Worm (Caenorhabditis elegans) whole organism, L3 larva: ENCODE results near the gene osm-5.
A peak's percentile ranks its signal among the peaks of the same experiment; 100 is the strongest.

Experiments used
- R02D3.7 ChIP-seq: fragments of 150-350 bp; optimal IDR thresholded peaks from 2 replicates; lab custom pipeline; 2014; ENCODE audit warnings: missing biosample characterization, missing genetic modification characterization
- aly-2 ChIP-seq: fragments of 150-350 bp; optimal IDR thresholded peaks from 2 replicates; lab custom pipeline; 2014; ENCODE audit warnings: missing biosample characterization, missing genetic modification characterization
- ama-1 ChIP-seq: fragments of 150-350 bp; optimal IDR thresholded peaks from 2 replicates; lab custom pipeline; 2018
- ceh-16 ChIP-seq: sonication (generic microtip); optimal IDR thresholded peaks from 2 replicates; lab custom pipeline; 2017; ENCODE audit warnings: missing biosample characterization, missing genetic modification characterization
- ceh-28 ChIP-seq: fragments of 150-350 bp; optimal IDR thresholded peaks from 2 replicates; lab custom pipeline; 2014; ENCODE audit warnings: missing biosample characterization, missing genetic modification reagents, missing genetic modification characterization
- ceh-9 ChIP-seq: sonication (generic microtip); optimal IDR thresholded peaks from 2 replicates; lab custom pipeline; 2018; ENCODE audit warnings: missing biosample characterization, missing genetic modification characterization
- daf-12 ChIP-seq: fragments of 150-350 bp; optimal IDR thresholded peaks from 2 replicates; lab custom pipeline; 2014; ENCODE audit warnings: missing biosample characterization, missing genetic modification reagents, missing genetic modification characterization
- egl-27 ChIP-seq: sonication (generic microtip); optimal IDR thresholded peaks from 4 replicates; lab custom pipeline; 2017; ENCODE audit warnings: missing biosample characterization, missing genetic modification reagents, missing genetic modification characterization
- egl-5 ChIP-seq: fragments of 150-350 bp; optimal IDR thresholded peaks from 2 replicates; lab custom pipeline; 2017; ENCODE audit warnings: missing biosample characterization, missing genetic modification reagents, missing genetic modification characterization, inconsistent platforms
- elt-1 ChIP-seq: fragments of 150-350 bp; optimal IDR thresholded peaks from 2 replicates; lab custom pipeline; 2014; ENCODE audit warnings: missing biosample characterization, missing genetic modification characterization
- elt-2 ChIP-seq: sonication (generic microtip); optimal IDR thresholded peaks from 2 replicates; lab custom pipeline; 2016; ENCODE audit warnings: missing genetic modification reagents, mild to moderate bottlenecking, missing genetic modification characterization, missing compliant biosample characterization
- elt-3 ChIP-seq, 3 experiments: fragments of 150-350 bp in 1 of 3; sonication (generic microtip) in 2 of 3; optimal IDR thresholded peaks; 2 replicates in 2 of 3; 4 replicates in 1 of 3; lab custom pipeline; 2014 to 2017; ENCODE audit warnings: missing biosample characterization in 3 of 3, missing genetic modification characterization in 3 of 3
- eor-1 ChIP-seq, 2 experiments: fragments of 150-350 bp; optimal IDR thresholded peaks; 2 replicates each; lab custom pipeline; 2014 to 2018; ENCODE audit warnings: missing biosample characterization in 2 of 2, missing genetic modification characterization in 2 of 2
- fkh-10 ChIP-seq: sonication (generic microtip); optimal IDR thresholded peaks from 2 replicates; lab custom pipeline; 2017; ENCODE audit warnings: missing biosample characterization, missing genetic modification reagents, missing genetic modification characterization
- fkh-2 ChIP-seq: fragments of 150-350 bp; optimal IDR thresholded peaks from 2 replicates; lab custom pipeline; 2014; ENCODE audit warnings: missing biosample characterization, missing genetic modification reagents, missing genetic modification characterization
- fos-1 ChIP-seq: fragments of 150-350 bp; optimal IDR thresholded peaks from 2 replicates; lab custom pipeline; 2014; ENCODE audit warnings: missing biosample characterization, missing genetic modification characterization
- hmg-11 ChIP-seq: sonication (generic microtip); optimal IDR thresholded peaks from 2 replicates; lab custom pipeline; 2016; ENCODE audit warnings: missing genetic modification characterization, missing compliant biosample characterization
- jun-1 ChIP-seq: fragments of 150-350 bp; optimal IDR thresholded peaks from 2 replicates; lab custom pipeline; 2014; ENCODE audit warnings: missing biosample characterization, missing genetic modification reagents, missing genetic modification characterization
- lin-39 ChIP-seq: fragments of 150-350 bp; optimal IDR thresholded peaks from 2 replicates; lab custom pipeline; 2018; ENCODE audit warnings: missing biosample characterization, missing genetic modification reagents, missing genetic modification characterization
- lsy-12 ChIP-seq: sonication (generic microtip); optimal IDR thresholded peaks from 2 replicates; lab custom pipeline; 2016; ENCODE audit warnings: mild to moderate bottlenecking, missing genetic modification characterization, missing compliant biosample characterization
- mdl-1 ChIP-seq: fragments of 150-350 bp; optimal IDR thresholded peaks from 2 replicates; lab custom pipeline; 2014; ENCODE audit warnings: missing biosample characterization, missing genetic modification characterization
- mml-1 ChIP-seq: fragments of 150-350 bp; sonication (generic microtip); optimal IDR thresholded peaks from 3 replicates; lab custom pipeline; 2014; ENCODE audit warnings: missing biosample characterization, missing genetic modification characterization
- nfya-1 ChIP-seq: sonication (generic microtip); optimal IDR thresholded peaks from 2 replicates; lab custom pipeline; 2017; ENCODE audit warnings: missing genetic modification characterization, mild to moderate bottlenecking, missing compliant biosample characterization, antibody characterized with exemption, moderate library complexity; ENCODE audit not compliant: insufficient read depth
- nhr-11 ChIP-seq: fragments of 150-350 bp; optimal IDR thresholded peaks from 2 replicates; lab custom pipeline; 2014; ENCODE audit warnings: missing biosample characterization, missing genetic modification characterization
- nhr-12 ChIP-seq: fragments of 150-350 bp; optimal IDR thresholded peaks from 2 replicates; lab custom pipeline; 2014; ENCODE audit warnings: missing biosample characterization, missing genetic modification characterization
- nhr-23 ChIP-seq: fragments of 150-350 bp; optimal IDR thresholded peaks from 2 replicates; lab custom pipeline; 2014; ENCODE audit warnings: missing biosample characterization, missing genetic modification reagents, missing genetic modification characterization
- nhr-237 ChIP-seq: fragments of 150-350 bp; optimal IDR thresholded peaks from 2 replicates; lab custom pipeline; 2014; ENCODE audit warnings: missing biosample characterization, missing genetic modification characterization
- nhr-25 ChIP-seq: sonication (generic microtip); optimal IDR thresholded peaks from 2 replicates; lab custom pipeline; 2017; ENCODE audit warnings: missing biosample characterization, missing genetic modification characterization
- nhr-28 ChIP-seq: fragments of 150-350 bp; optimal IDR thresholded peaks from 2 replicates; lab custom pipeline; 2014; ENCODE audit warnings: missing biosample characterization, missing genetic modification characterization
- nhr-43 ChIP-seq: sonication (generic microtip); optimal IDR thresholded peaks from 2 replicates; lab custom pipeline; 2016; ENCODE audit warnings: mild to moderate bottlenecking, missing genetic modification characterization, missing compliant biosample characterization; ENCODE audit not compliant: poor library complexity, severe bottlenecking
- nhr-67 ChIP-seq: fragments of 150-350 bp; optimal IDR thresholded peaks from 2 replicates; lab custom pipeline; 2014; ENCODE audit warnings: missing biosample characterization, missing genetic modification characterization
- nhr-76 ChIP-seq: fragments of 150-350 bp; sonication (generic microtip); optimal IDR thresholded peaks from 5 replicates; lab custom pipeline; 2014; ENCODE audit warnings: missing biosample characterization, missing genetic modification characterization
- nhr-77 ChIP-seq: fragments of 150-350 bp; optimal IDR thresholded peaks from 2 replicates; lab custom pipeline; 2014; ENCODE audit warnings: missing biosample characterization, missing genetic modification characterization
- pha-4 ChIP-seq: fragments of 150-350 bp; optimal IDR thresholded peaks from 2 replicates; lab custom pipeline; 2014; ENCODE audit warnings: missing biosample characterization, missing genetic modification reagents, missing genetic modification characterization
- pqm-1 ChIP-seq: fragments of 150-350 bp; optimal IDR thresholded peaks from 2 replicates; lab custom pipeline; 2017; ENCODE audit warnings: missing biosample characterization, missing genetic modification characterization, inconsistent platforms
- sea-2 ChIP-seq: fragments of 150-350 bp; sonication (generic microtip); optimal IDR thresholded peaks from 4 replicates; lab custom pipeline; 2014; ENCODE audit warnings: missing biosample characterization, missing genetic modification reagents, missing genetic modification characterization
- skn-1 ChIP-seq: fragments of 150-350 bp; optimal IDR thresholded peaks from 2 replicates; lab custom pipeline; 2014; ENCODE audit warnings: missing biosample characterization, missing genetic modification characterization
- snpc-4 ChIP-seq: fragments of 150-350 bp; optimal IDR thresholded peaks from 2 replicates; lab custom pipeline; 2014; ENCODE audit warnings: missing biosample characterization, missing genetic modification characterization
- tbx-2 ChIP-seq: sonication (generic microtip); optimal IDR thresholded peaks from 2 replicates; lab custom pipeline; 2016; ENCODE audit warnings: mild to moderate bottlenecking, missing genetic modification characterization, missing compliant biosample characterization
- unc-39 ChIP-seq: sonication (generic microtip); optimal IDR thresholded peaks from 4 replicates; lab custom pipeline; 2017; ENCODE audit warnings: missing biosample characterization, missing genetic modification characterization
- unc-62 ChIP-seq: fragments of 150-350 bp; sonication (generic microtip); optimal IDR thresholded peaks from 4 replicates; lab custom pipeline; 2014; ENCODE audit warnings: missing biosample characterization, missing genetic modification reagents, missing genetic modification characterization
- zag-1 ChIP-seq: fragments of 150-350 bp; optimal IDR thresholded peaks from 2 replicates; lab custom pipeline; 2014; ENCODE audit warnings: missing biosample characterization, missing genetic modification characterization
- ztf-11 ChIP-seq: fragments of 150-350 bp; optimal IDR thresholded peaks from 2 replicates; lab custom pipeline; 2014; ENCODE audit warnings: missing biosample characterization, missing genetic modification characterization
- ztf-4 ChIP-seq: fragments of 150-350 bp; optimal IDR thresholded peaks from 2 replicates; lab custom pipeline; 2014; ENCODE audit warnings: missing biosample characterization, missing genetic modification characterization

The osm-5 gene

ce11 chrX:2969447-2969989, 14.5 kb upstream of the osm-5 start:
- TF ChIP-seq pha-4 (tag; lab: Kevin White, UChicago) (peak; percentile 59), egl-5 (peak; percentile 12), zag-1 (no peak), ama-1 (lab: Kevin White, UChicago) (peak; percentile 24), nhr-43 (tag; lab: Kevin White, UChicago) (no peak), nhr-25 (tag; lab: Kevin White, UChicago) (peak; percentile 34), skn-1 (tag; lab: Kevin White, UChicago) (no peak), nhr-12 (tag; lab: Kevin White, UChicago) (no peak), nfya-1 (tag; lab: Kevin White, UChicago) (no peak), ceh-9 (no peak)

- TF ChIP-seq ztf-11 (tag; lab: Kevin White, UChicago) (no peak), lsy-12 (tag; lab: Kevin White, UChicago) (peak; percentile 32)
Observed at ce11 chrX:2970212-2970611, 13.9 kb upstream of the osm-5 start.

ce11 chrX:2970804-2971395, 13.2 kb upstream of the osm-5 start:
- peak; percentile 33 for TF ChIP-seq elt-2
- peak; percentile 31 for TF ChIP-seq pha-4 (tag; lab: Kevin White, UChicago)
- peak; percentile 9 for TF ChIP-seq nhr-25 (tag; lab: Kevin White, UChicago)
- peak; percentile 33 for TF ChIP-seq pqm-1 (tag; lab: Kevin White, UChicago)
- TF ChIP-seq unc-39: no peak
- TF ChIP-seq nhr-76 (tag; lab: Kevin White, UChicago): no peak
- peak; percentile 28 for TF ChIP-seq elt-1 (tag; lab: Kevin White, UChicago)
- peak; percentile 56 for TF ChIP-seq snpc-4 (tag; lab: Kevin White, UChicago)

- TF ChIP-seq egl-5: peak; percentile 77
- TF ChIP-seq jun-1 (tag; lab: Kevin White, UChicago): peak; percentile 81
- TF ChIP-seq sea-2 (GFP tag; lab: Kevin White, UChicago): no peak
- no peak for TF ChIP-seq nhr-28
- no peak for TF ChIP-seq nhr-11
- peak; percentile 53 for TF ChIP-seq pha-4 (tag; lab: Kevin White, UChicago)
- TF ChIP-seq ceh-9: no peak
- no peak for TF ChIP-seq daf-12 (tag; lab: Kevin White, UChicago)
- TF ChIP-seq tbx-2 (tag; lab: Kevin White, UChicago): no peak
- TF ChIP-seq nhr-43 (tag; lab: Kevin White, UChicago): no peak
- peak; percentile 55 for TF ChIP-seq snpc-4 (tag; lab: Kevin White, UChicago)
- no peak for TF ChIP-seq ztf-11 (tag; lab: Kevin White, UChicago)
- TF ChIP-seq mdl-1: peak; percentile 86
- TF ChIP-seq eor-1 (tag; optimal IDR thresholded peaks at IDR 0.05; lab: Kevin White, UChicago): no peak
- peak; percentile 76 for TF ChIP-seq nfya-1 (tag; lab: Kevin White, UChicago)
- TF ChIP-seq mml-1 (tag; lab: Kevin White, UChicago): no peak
- TF ChIP-seq ceh-16 (tag; lab: Kevin White, UChicago): no peak
- TF ChIP-seq nhr-25 (tag; lab: Kevin White, UChicago): no peak
- TF ChIP-seq elt-3 (tag; optimal IDR thresholded peaks at IDR 0.05; lab: Kevin White, UChicago): no peak
- no peak for TF ChIP-seq R02D3.7 (tag; lab: Kevin White, UChicago)
- TF ChIP-seq fkh-10 (GFP tag; lab: Kevin White, UChicago): peak; percentile 71
- peak; percentile 88 for TF ChIP-seq ceh-28 (tag; lab: Kevin White, UChicago)
- TF ChIP-seq nhr-77 (tag; lab: Kevin White, UChicago): no peak
- peak; percentile 30 for TF ChIP-seq elt-1 (tag; lab: Kevin White, UChicago)
- TF ChIP-seq unc-39: no peak
- TF ChIP-seq egl-27 (tag; lab: Kevin White, UChicago): no peak
- no peak for TF ChIP-seq fkh-2 (tag; lab: Kevin White, UChicago)
- TF ChIP-seq ama-1 (lab: Kevin White, UChicago): peak; percentile 83
- TF ChIP-seq lin-39 (tag; lab: Kevin White, UChicago): peak; percentile 85
- peak; percentile 75 for TF ChIP-seq pqm-1 (tag; lab: Kevin White, UChicago)
- TF ChIP-seq aly-2 (tag; lab: Kevin White, UChicago): no peak
- TF ChIP-seq unc-62: peak; percentile 80
- no peak for TF ChIP-seq nhr-12 (tag; lab: Kevin White, UChicago)
- no peak for TF ChIP-seq ztf-4
- peak; percentile 62 for TF ChIP-seq hmg-11 (tag; lab: Kevin White, UChicago)
- peak; percentile 58 for TF ChIP-seq fos-1 (tag; lab: Kevin White, UChicago)
- TF ChIP-seq nhr-237 (tag; lab: Kevin White, UChicago): no peak
- peak; percentile 70 for TF ChIP-seq lsy-12 (tag; lab: Kevin White, UChicago)
- TF ChIP-seq elt-2: peak; percentile 81
- no peak for TF ChIP-seq nhr-23 (tag; lab: Kevin White, UChicago)
- no peak for TF ChIP-seq nhr-76 (tag; lab: Kevin White, UChicago)
- TF ChIP-seq nhr-67 (tag; lab: Kevin White, UChicago): no peak
Observed at ce11 chrX:2971542-2971988, 12.5 kb upstream of the osm-5 start.
